Fruit fly (Drosophila melanogaster) whole organism, prepupa: ENCODE data around the gene GatB.

Experiments used
- Blimp-1 ChIP-seq: fragments of 200-800 bp; sonication (Bioruptor generic); optimal IDR thresholded peaks from 3 replicates; lab custom pipeline; 2017; ENCODE audit warnings: missing biosample characterization, missing genetic modification characterization, mild to moderate bottlenecking, moderate library complexity, missing genetic modification reagents
- CG10631 ChIP-seq: fragments of 200-800 bp; sonication (Bioruptor generic); optimal IDR thresholded peaks from 2 replicates; lab custom pipeline; 2016; ENCODE audit warnings: missing biosample characterization, missing genetic modification characterization
- CG10669 ChIP-seq: fragments of 200-800 bp; sonication (Bioruptor generic); optimal IDR thresholded peaks from 3 replicates; lab custom pipeline; 2018; ENCODE audit warnings: missing biosample characterization, mild to moderate bottlenecking, missing genetic modification characterization, moderate library complexity
- CG11762 ChIP-seq: fragments of 200-800 bp; sonication (Bioruptor generic); optimal IDR thresholded peaks from 3 replicates; lab custom pipeline; 2016; ENCODE audit warnings: missing biosample characterization, missing genetic modification characterization; ENCODE audit not compliant: insufficient read depth
- CG11902 ChIP-seq: fragments of 200-800 bp; sonication (Bioruptor generic); optimal IDR thresholded peaks from 3 replicates; lab custom pipeline; 2016; ENCODE audit warnings: missing biosample characterization, missing genetic modification characterization
- CG15336 ChIP-seq: fragments of 200-800 bp; sonication (Bioruptor generic); IDR thresholded peaks from 2 replicates; pipeline ENCODE4 v1.3.6; 2022; ENCODE audit warnings: missing biosample characterization, missing genetic modification characterization
- CG1621 ChIP-seq: fragments of 200-800 bp; sonication (Bioruptor generic); optimal IDR thresholded peaks from 3 replicates; lab custom pipeline; 2018; ENCODE audit warnings: missing biosample characterization, mild to moderate bottlenecking, missing genetic modification characterization
- CG16779 ChIP-seq: fragments of 200-800 bp; sonication (Bioruptor generic); optimal IDR thresholded peaks from 3 replicates; lab custom pipeline; 2017; ENCODE audit warnings: missing biosample characterization, mild to moderate bottlenecking, missing genetic modification characterization
- CG3032 ChIP-seq: fragments of 200-800 bp; optimal IDR thresholded peaks from 2 replicates; lab custom pipeline; 2019; ENCODE audit warnings: missing biosample characterization, mild to moderate bottlenecking, missing genetic modification characterization, moderate library complexity
- CG32006 ChIP-seq: fragments of 200-800 bp; sonication (Bioruptor generic); optimal IDR thresholded peaks from 3 replicates; lab custom pipeline; 2017; ENCODE audit warnings: missing biosample characterization, mild to moderate bottlenecking, missing genetic modification characterization
- CG3919 ChIP-seq: fragments of 200-800 bp; sonication (Bioruptor generic); optimal IDR thresholded peaks from 3 replicates; lab custom pipeline; 2016; ENCODE audit warnings: missing biosample characterization, missing genetic modification characterization
- CG4318 ChIP-seq: fragments of 200-800 bp; sonication (Bioruptor generic); optimal IDR thresholded peaks from 3 replicates; lab custom pipeline; 2017; ENCODE audit warnings: missing biosample characterization, mild to moderate bottlenecking, missing genetic modification characterization
- CG6163 ChIP-seq: fragments of 200-800 bp; sonication (Bioruptor generic); IDR thresholded peaks from 3 replicates; pipeline ENCODE4 v1.3.6; 2022; ENCODE audit warnings: missing biosample characterization, missing genetic modification characterization
- CG6276 ChIP-seq: fragments of 200-800 bp; sonication (Bioruptor generic); optimal IDR thresholded peaks from 2 replicates; lab custom pipeline; 2017; ENCODE audit warnings: missing biosample characterization, mild to moderate bottlenecking, missing genetic modification characterization
- CG6792 ChIP-seq: fragments of 200-800 bp; sonication (Bioruptor generic); optimal IDR thresholded peaks from 3 replicates; lab custom pipeline; 2016; ENCODE audit warnings: missing biosample characterization, missing genetic modification characterization
- CG6808 ChIP-seq: fragments of 200-800 bp; sonication (Bioruptor generic); optimal IDR thresholded peaks from 3 replicates; lab custom pipeline; 2017; ENCODE audit warnings: missing biosample characterization, missing genetic modification characterization, mild to moderate bottlenecking, moderate library complexity, missing genetic modification reagents
- CG6854 ChIP-seq: fragments of 200-800 bp; sonication (Bioruptor generic); optimal IDR thresholded peaks from 2 replicates; lab custom pipeline; 2017; ENCODE audit warnings: missing biosample characterization, mild to moderate bottlenecking, missing genetic modification characterization
- CG7368 ChIP-seq: fragments of 200-800 bp; sonication (Bioruptor generic); optimal IDR thresholded peaks from 3 replicates; lab custom pipeline; 2016; ENCODE audit warnings: missing biosample characterization, missing genetic modification characterization
- CG8119 ChIP-seq: fragments of 200-800 bp; sonication (Bioruptor generic); IDR thresholded peaks from 3 replicates; pipeline ENCODE4 v1.3.6; 2022; ENCODE audit warnings: missing biosample characterization, missing genetic modification characterization
- CG8632 ChIP-seq: fragments of 200-800 bp; sonication (Bioruptor generic); optimal IDR thresholded peaks from 3 replicates; lab custom pipeline; 2016; ENCODE audit warnings: missing biosample characterization, missing genetic modification characterization
- CG9139 ChIP-seq: fragments of 200-800 bp; sonication (Bioruptor generic); optimal IDR thresholded peaks from 3 replicates; lab custom pipeline; 2017; ENCODE audit warnings: missing biosample characterization, mild to moderate bottlenecking, missing genetic modification characterization
- Eip75B ChIP-seq: fragments of 200-800 bp; sonication (Bioruptor generic); optimal IDR thresholded peaks from 3 replicates; lab custom pipeline; 2016; ENCODE audit warnings: missing biosample characterization, missing genetic modification characterization
- Eip78C ChIP-seq: fragments of 200-800 bp; sonication (Bioruptor generic); peaks from one replicate; lab custom pipeline; 2016; ENCODE audit warnings: missing biosample characterization, missing genetic modification characterization
- Eip93F ChIP-seq: fragments of 200-800 bp; sonication (Bioruptor generic); optimal IDR thresholded peaks from 2 replicates; lab custom pipeline; 2016; ENCODE audit warnings: missing biosample characterization, mild to moderate bottlenecking, missing genetic modification characterization
- Ets96B ChIP-seq: fragments of 200-800 bp; optimal IDR thresholded peaks from 2 replicates; lab custom pipeline; 2019; ENCODE audit warnings: missing biosample characterization, mild to moderate bottlenecking, missing genetic modification characterization, moderate library complexity
- Hr38 ChIP-seq: sonication (Bioruptor generic); optimal IDR thresholded peaks from 2 replicates; lab custom pipeline; 2016; ENCODE audit warnings: missing biosample characterization, missing genetic modification characterization
- Hr39 ChIP-seq: fragments of 200-800 bp; sonication (Bioruptor generic); optimal IDR thresholded peaks from 2 replicates; lab custom pipeline; 2016; ENCODE audit warnings: missing biosample characterization, missing genetic modification characterization
- Hr4 ChIP-seq: fragments of 200-800 bp; sonication (Bioruptor generic); optimal IDR thresholded peaks from 3 replicates; lab custom pipeline; 2016; ENCODE audit warnings: missing biosample characterization, missing genetic modification characterization
- Smox ChIP-seq: fragments of 200-800 bp; sonication (Bioruptor generic); optimal IDR thresholded peaks from 3 replicates; lab custom pipeline; 2016; ENCODE audit warnings: missing biosample characterization, missing genetic modification characterization
- Sox14 ChIP-seq: fragments of 200-800 bp; sonication (Bioruptor generic); optimal IDR thresholded peaks from 3 replicates; lab custom pipeline; 2016; ENCODE audit warnings: missing biosample characterization, missing genetic modification characterization
- Sox15 ChIP-seq: fragments of 200-800 bp; sonication (Bioruptor generic); optimal IDR thresholded peaks from 3 replicates; lab custom pipeline; 2016; ENCODE audit warnings: missing biosample characterization, missing genetic modification characterization
- acj6 ChIP-seq: fragments of 200-800 bp; sonication (Bioruptor generic); optimal IDR thresholded peaks from 3 replicates; lab custom pipeline; 2016; ENCODE audit warnings: missing biosample characterization, missing genetic modification characterization
- cyc ChIP-seq: fragments of 200-800 bp; sonication (Bioruptor generic); optimal IDR thresholded peaks from 3 replicates; lab custom pipeline; 2016; ENCODE audit warnings: missing biosample characterization, missing genetic modification characterization
- dac ChIP-seq: fragments of 200-800 bp; sonication (Bioruptor generic); optimal IDR thresholded peaks from 2 replicates; lab custom pipeline; 2017; ENCODE audit warnings: missing biosample characterization, mild to moderate bottlenecking, missing genetic modification characterization
- eg ChIP-seq: fragments of 200-800 bp; sonication (Bioruptor generic); IDR thresholded peaks from 3 replicates; pipeline ENCODE4 v1.3.6; 2022; ENCODE audit warnings: missing biosample characterization, missing genetic modification characterization
- esn ChIP-seq: fragments of 200-800 bp; sonication (Bioruptor generic); optimal IDR thresholded peaks from 2 replicates; lab custom pipeline; 2016; ENCODE audit warnings: missing biosample characterization, mild to moderate bottlenecking, missing genetic modification characterization, moderate library complexity
- fd59A ChIP-seq: fragments of 200-800 bp; sonication (Bioruptor generic); optimal IDR thresholded peaks from 2 replicates; lab custom pipeline; 2017; ENCODE audit warnings: missing biosample characterization, mild to moderate bottlenecking, missing genetic modification characterization, missing genetic modification reagents
- fkh ChIP-seq: fragments of 200-800 bp; sonication (Bioruptor generic); optimal IDR thresholded peaks from 3 replicates; lab custom pipeline; 2017; ENCODE audit warnings: missing biosample characterization, mild to moderate bottlenecking, missing genetic modification characterization, moderate library complexity
- lz ChIP-seq: fragments of 200-800 bp; sonication (Bioruptor generic); optimal IDR thresholded peaks from 3 replicates; lab custom pipeline; 2016; ENCODE audit warnings: missing biosample characterization, missing genetic modification characterization
- pdm3 ChIP-seq: fragments of 200-800 bp; sonication (Bioruptor generic); optimal IDR thresholded peaks from 3 replicates; lab custom pipeline; 2016; ENCODE audit warnings: missing biosample characterization, missing genetic modification characterization
- salr ChIP-seq, 2 experiments: fragments of 200-800 bp; sonication (Bioruptor generic); optimal IDR thresholded peaks; 3 replicates each; lab custom pipeline; 2016 to 2018; ENCODE audit warnings: missing biosample characterization in 2 of 2, missing genetic modification characterization in 2 of 2, mild to moderate bottlenecking in 1 of 2
- ss ChIP-seq, 2 experiments: fragments of 200-800 bp; sonication (Bioruptor generic); optimal IDR thresholded peaks; 2 replicates in 1 of 2; 3 replicates in 1 of 2; lab custom pipeline; 2017 to 2018; ENCODE audit warnings: mild to moderate bottlenecking in 2 of 2, missing biosample characterization in 2 of 2, missing genetic modification characterization in 2 of 2, moderate library complexity in 1 of 2
- svp ChIP-seq: fragments of 200-800 bp; sonication (Bioruptor generic); peaks from one replicate; lab custom pipeline; 2016; ENCODE audit warnings: missing biosample characterization, missing genetic modification characterization
- topi ChIP-seq: fragments of 200-800 bp; sonication (Bioruptor generic); optimal IDR thresholded peaks from 3 replicates; lab custom pipeline; 2016; ENCODE audit warnings: missing biosample characterization, missing genetic modification characterization
- vri ChIP-seq: fragments of 200-800 bp; sonication (Bioruptor generic); optimal IDR thresholded peaks from 3 replicates; lab custom pipeline; 2016; ENCODE audit warnings: missing biosample characterization, mild to moderate bottlenecking, missing genetic modification characterization

GatB gene

DNA sequence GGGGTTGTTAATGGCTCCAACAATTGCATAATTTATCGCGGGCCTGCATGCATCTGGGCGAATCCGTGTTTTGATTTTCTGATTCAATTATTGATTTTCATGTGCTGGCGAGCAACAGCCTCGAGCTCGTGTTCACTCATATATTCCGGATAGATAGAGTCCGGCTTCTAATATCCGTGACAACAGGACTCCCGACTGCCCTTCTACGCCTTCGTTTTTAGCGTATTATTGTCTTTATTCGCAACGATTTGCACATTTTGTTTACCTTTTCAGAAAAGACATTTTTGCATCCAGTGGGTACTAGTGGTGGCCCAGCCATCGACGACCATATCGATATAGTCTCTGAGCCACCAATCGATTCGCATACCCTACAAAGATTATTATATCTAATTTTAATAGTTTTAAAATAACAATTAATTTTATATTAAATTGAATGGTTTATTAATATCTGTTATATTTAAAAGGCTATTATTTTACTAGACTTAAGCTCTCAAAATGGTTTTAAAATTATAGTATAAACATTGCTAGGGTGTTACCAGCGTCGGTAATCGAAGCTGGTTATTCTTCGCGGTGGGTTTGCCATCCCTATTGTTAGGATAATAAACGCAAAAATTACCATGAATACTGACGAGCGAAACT lies 31.2 kb upstream of the GatB start, which contains the start of the genes Myo95E and TBC1d7 (continued):
- TF ChIP-seq CG8632 (GFP tag; lab: Kevin White, UChicago): peak; percentile 88
- peak; percentile 83 for TF ChIP-seq cyc
- peak; percentile 86 for TF ChIP-seq CG6792 (GFP tag; lab: Kevin White, UChicago)
- TF ChIP-seq CG3032 (tag; lab: Kevin White, UChicago): peak; percentile 92
- peak in 1 of 2 experiments; percentile 80 for TF ChIP-seq salr (GFP tag; optimal IDR thresholded peaks at IDR 0.05; lab: Kevin White, UChicago)
- TF ChIP-seq CG3919 (GFP tag; lab: Kevin White, UChicago): peak; percentile 90
- TF ChIP-seq CG1621 (tag; lab: Kevin White, UChicago): no peak
- TF ChIP-seq Blimp-1 (GFP tag; lab: Kevin White, UChicago): no peak

DNA sequence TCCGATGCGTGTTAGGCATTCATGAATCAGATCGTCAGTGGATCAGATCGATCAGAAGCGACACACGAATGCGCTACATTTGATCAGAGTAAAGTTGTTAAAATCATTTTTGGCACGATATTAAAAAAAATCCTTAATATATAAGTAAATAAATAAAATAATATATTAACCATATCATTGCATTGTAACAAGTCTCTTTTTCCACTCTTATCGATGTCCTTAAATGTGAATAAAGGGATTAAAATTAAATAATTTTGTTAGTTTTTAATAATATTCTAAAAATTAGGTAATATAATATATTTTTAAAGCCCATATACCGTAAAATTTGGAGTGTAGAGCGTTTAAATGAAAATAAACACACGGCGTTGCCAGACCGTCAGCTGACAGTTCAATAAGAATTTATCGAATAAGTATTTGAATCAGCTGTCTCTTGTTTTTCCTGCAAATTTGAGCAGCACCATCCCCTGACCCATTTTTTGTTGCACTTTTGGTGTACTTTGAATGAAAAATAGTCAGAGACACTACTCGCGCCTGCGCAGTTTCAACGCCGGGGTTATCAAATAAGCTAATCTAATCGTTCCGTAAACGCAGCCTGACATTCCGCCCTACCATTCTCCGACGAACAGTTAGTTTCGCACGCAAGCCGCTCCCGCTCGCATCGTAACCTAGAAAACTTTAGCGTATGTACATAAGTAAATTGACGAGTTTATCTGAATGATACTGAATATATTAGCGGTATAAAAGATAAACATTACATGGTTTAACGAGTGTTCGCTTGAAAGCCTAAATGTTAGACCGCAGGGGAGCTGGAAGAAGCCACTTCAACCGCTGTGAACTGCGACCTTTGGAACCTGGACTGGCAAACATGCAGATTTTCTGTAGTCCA lies 22.1 kb upstream of the GatB start, which contains the start of the genes p38a and CG6178:
p38a (minus strand) TSS at position 398 of the 886 bp plus-strand sequence.
CG6178 (plus strand) TSS at position 424 of the 886 bp plus-strand sequence.
- TF ChIP-seq CG16779 (tag; lab: Kevin White, UChicago) (peak; percentile 97), ss (GFP tag; optimal IDR thresholded peaks at IDR 0.05; lab: Kevin White, UChicago) (peak; percentile 95 to 98), acj6 (GFP tag; lab: Kevin White, UChicago) (peak; percentile 98), Sox15 (peak; percentile 94), CG11762 (GFP tag; lab: Kevin White, UChicago) (peak; percentile 93), CG7368 (GFP tag; lab: Kevin White, UChicago) (peak; percentile 95), esn (GFP tag; lab: Kevin White, UChicago) (peak; percentile 97), CG6163 (GFP tag; lab: Robert Waterston, UW) (peak; percentile 97), CG15336 (peak; percentile 99), CG32006 (peak; percentile 100), Eip78C (peak; percentile 97), CG10631 (GFP tag; lab: Kevin White, UChicago) (peak; percentile 99), Hr4 (GFP tag; lab: Kevin White, UChicago) (peak; percentile 95), Hr39 (GFP tag; lab: Kevin White, UChicago) (peak; percentile 84), CG6854 (peak; percentile 95), CG8119 (peak; percentile 100), Ets96B (tag; lab: Kevin White, UChicago) (peak; percentile 99), CG8632 (GFP tag; lab: Kevin White, UChicago) (peak; percentile 99), fd59A (GFP tag; lab: Kevin White, UChicago) (peak; percentile 87), pdm3 (GFP tag; lab: Kevin White, UChicago) (peak; percentile 89), svp (GFP tag; lab: Kevin White, UChicago) (peak; percentile 95), Blimp-1 (GFP tag; lab: Kevin White, UChicago) (peak; percentile 95), CG4318 (GFP tag; lab: Kevin White, UChicago) (peak; percentile 99), salr (GFP tag; optimal IDR thresholded peaks at IDR 0.05; lab: Kevin White, UChicago) (peak; percentile 89 to 97), CG9139 (peak; percentile 96), CG6276 (GFP tag; lab: Kevin White, UChicago) (peak; percentile 99), cyc (peak; percentile 88), CG6808 (GFP tag; lab: Kevin White, UChicago) (peak; percentile 95), lz (GFP tag; lab: Kevin White, UChicago) (peak; percentile 92), Smox (GFP tag; lab: Kevin White, UChicago) (peak; percentile 82), Eip93F (peak; percentile 81), CG3032 (tag; lab: Kevin White, UChicago) (peak; percentile 99), eg (GFP tag; lab: Robert Waterston, UW) (peak; percentile 98), Sox14 (peak; percentile 91), CG6792 (GFP tag; lab: Kevin White, UChicago) (peak; percentile 95), Hr38 (no peak), CG3919 (GFP tag; lab: Kevin White, UChicago) (peak; percentile 96), topi (peak; percentile 92), vri (GFP tag; lab: Kevin White, UChicago) (peak; percentile 82), Eip75B (peak; percentile 86), fkh (GFP tag; lab: Kevin White, UChicago) (peak; percentile 86), CG11902 (peak; percentile 94), dac (GFP tag; lab: Kevin White, UChicago) (peak; percentile 96), CG10669 (GFP tag; lab: Kevin White, UChicago) (peak; percentile 97)
